Worm (Caenorhabditis elegans) whole organism, late embryonic: ENCODE data around the gene F59A6.4.

ENCODE experiments used
- ets-4 ChIP-seq: sonication (generic microtip); optimal IDR thresholded peaks from 2 replicates; lab custom pipeline; 2016; ENCODE audit warnings: missing genetic modification characterization, missing compliant biosample characterization
- nfya-1 ChIP-seq: sonication (generic microtip); optimal IDR thresholded peaks from 2 replicates; lab custom pipeline; 2017; ENCODE audit warnings: missing genetic modification characterization, mild to moderate bottlenecking, missing compliant biosample characterization, antibody characterized with exemption, moderate library complexity
- npax-4 ChIP-seq: sonication (generic microtip); optimal IDR thresholded peaks from 2 replicates; lab custom pipeline; 2016; ENCODE audit warnings: missing genetic modification characterization, missing compliant biosample characterization
- pha-4 ChIP-seq: fragments of 150-350 bp; optimal IDR thresholded peaks from 2 replicates; lab custom pipeline; 2018; ENCODE audit warnings: missing biosample characterization, missing genetic modification reagents, missing genetic modification characterization
- unc-3 ChIP-seq, 2 experiments: fragments of 200-800 bp in 1 of 2; sonication (Bioruptor generic) in 1 of 2; sonication (generic microtip) in 1 of 2; conservative IDR thresholded peaks in 1 of 2; optimal IDR thresholded peaks in 1 of 2; 2 replicates each; pipeline versions ENCODE4 v1.3.6 to Lab custom; 2016 to 2022; ENCODE audit warnings: missing compliant biosample characterization in 2 of 2, missing genetic modification characterization in 2 of 2, missing genetic modification reagents in 1 of 2

DNA sequence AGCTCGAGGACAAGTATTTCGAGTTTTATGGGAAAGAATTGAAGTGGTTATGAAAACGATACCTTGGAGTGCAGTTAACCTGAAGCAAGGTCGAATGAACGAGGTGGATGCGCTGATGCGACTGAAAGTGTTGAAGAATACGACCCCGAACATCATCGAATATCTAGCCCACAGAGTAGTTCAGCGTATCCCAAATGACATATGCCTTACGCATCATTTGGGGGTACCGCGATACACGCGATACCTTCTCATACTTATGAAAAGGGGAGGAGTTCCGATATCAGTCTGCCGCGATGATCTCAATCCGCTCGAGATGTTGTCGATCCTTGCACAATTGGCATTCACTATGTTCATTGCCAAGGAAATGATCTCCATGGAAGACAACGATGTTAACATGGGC is 15.1 kb upstream of the F59A6.4 start, which contains the start of gene T27F7.12:
- no peak for TF ChIP-seq nfya-1 (tag; lab: Kevin White, UChicago)
- no peak for TF ChIP-seq ets-4 (tag; lab: Kevin White, UChicago)
- no peak for TF ChIP-seq unc-3 (GFP tag; conservative IDR thresholded peaks at IDR 0.05; lab: Robert Waterston, UW)
- TF ChIP-seq unc-3 (tag; optimal IDR thresholded peaks at IDR 0.05; lab: Kevin White, UChicago), result no peak
- TF ChIP-seq pha-4, result no peak
- TF ChIP-seq npax-4 (tag; lab: Kevin White, UChicago), result no peak
